Worm (Caenorhabditis elegans): Measurements from ENCODE around the gene tftc-3.

tftc-3 gene

ce11 chrV:10173653-10174052 is 36.5 kb downstream of the tftc-3 start, which contains the start of gene egl-3:
Gene egl-3, minus strand, starts transcription at chrV:10173753.
- TF ChIP-seq hmg-4 (GFP tag; optimal IDR thresholded peaks at IDR 0.05) (no peak), tbx-11 (GFP tag; IDR thresholded peaks at IDR 0.05) (no peak), sea-1 (GFP tag; conservative IDR thresholded peaks at IDR 0.05) (no peak), ceh-13 (GFP tag; optimal IDR thresholded peaks at IDR 0.05) (no peak), tbx-37 (GFP tag; conservative IDR thresholded peaks at IDR 0.05) (no peak), aly-1 (tag; optimal IDR thresholded peaks at IDR 0.05) (no peak), hnd-1 (tag; optimal IDR thresholded peaks at IDR 0.05) (no peak), tra-4 (tag; optimal IDR thresholded peaks at IDR 0.05) (no peak), ama-1 (optimal IDR thresholded peaks at IDR 0.05) (no peak), F13C5.2 (tag; optimal IDR thresholded peaks at IDR 0.05) (no peak), B0310.2 (tag; optimal IDR thresholded peaks at IDR 0.05) (no peak), flt-1 (GFP tag; IDR thresholded peaks at IDR 0.05) (no peak), ets-7 (tag; optimal IDR thresholded peaks at IDR 0.05) (no peak), scrt-1 (GFP tag; IDR thresholded peaks at IDR 0.05) (no peak)

- TF ChIP-seq aly-1 (tag; optimal IDR thresholded peaks at IDR 0.05) = no peak
- TF ChIP-seq ceh-36 (tag; optimal IDR thresholded peaks at IDR 0.05) = no peak
- no peak for TF ChIP-seq hmbx-1 (tag; optimal IDR thresholded peaks at IDR 0.05)
- TF ChIP-seq hnd-1 (tag; optimal IDR thresholded peaks at IDR 0.05) = no peak
- TF ChIP-seq tbx-37 (GFP tag; conservative IDR thresholded peaks at IDR 0.05) = no peak
- no peak for TF ChIP-seq ets-7 (tag; optimal IDR thresholded peaks at IDR 0.05)
- TF ChIP-seq tra-4 (tag; optimal IDR thresholded peaks at IDR 0.05) = no peak
Measured at ce11 chrV:10168870-10169269, 41.3 kb downstream of the tftc-3 start.

- TF ChIP-seq B0310.2 (tag; optimal IDR thresholded peaks at IDR 0.05) (no peak), aly-1 (tag; optimal IDR thresholded peaks at IDR 0.05) (no peak), flt-1 (GFP tag; IDR thresholded peaks at IDR 0.05) (no peak), ama-1 (optimal IDR thresholded peaks at IDR 0.05) (no peak), hmg-4 (GFP tag; optimal IDR thresholded peaks at IDR 0.05) (no peak), ets-7 (tag; optimal IDR thresholded peaks at IDR 0.05) (no peak), F13C5.2 (tag; optimal IDR thresholded peaks at IDR 0.05) (no peak), sea-1 (GFP tag; conservative IDR thresholded peaks at IDR 0.05) (no peak), hmbx-1 (tag; optimal IDR thresholded peaks at IDR 0.05) (no peak), scrt-1 (GFP tag; IDR thresholded peaks at IDR 0.05) (no peak), hnd-1 (tag; optimal IDR thresholded peaks at IDR 0.05) (no peak)
Measured at ce11 chrV:10166368-10166767, 43.8 kb downstream of the tftc-3 start, which contains the start of gene C51E3.6. Gene C51E3.6, minus strand, starts transcription at chrV:10166468.

- TF ChIP-seq flt-1 (GFP tag; IDR thresholded peaks at IDR 0.05) (no peak), ceh-13 (GFP tag; optimal IDR thresholded peaks at IDR 0.05) (no peak), tra-4 (tag; optimal IDR thresholded peaks at IDR 0.05) (no peak), tbx-37 (GFP tag; conservative IDR thresholded peaks at IDR 0.05) (no peak), tbx-11 (GFP tag; IDR thresholded peaks at IDR 0.05) (no peak), hmg-4 (GFP tag; optimal IDR thresholded peaks at IDR 0.05) (no peak), hnd-1 (tag; optimal IDR thresholded peaks at IDR 0.05) (no peak), pes-1 (GFP tag; IDR thresholded peaks at IDR 0.05) (no peak), sea-1 (GFP tag; conservative IDR thresholded peaks at IDR 0.05) (no peak), aly-1 (tag; optimal IDR thresholded peaks at IDR 0.05) (no peak), F13C5.2 (tag; optimal IDR thresholded peaks at IDR 0.05) (no peak), ama-1 (optimal IDR thresholded peaks at IDR 0.05) (no peak), hmbx-1 (tag; optimal IDR thresholded peaks at IDR 0.05) (no peak), ets-7 (tag; optimal IDR thresholded peaks at IDR 0.05) (no peak), ceh-36 (tag; optimal IDR thresholded peaks at IDR 0.05) (no peak), scrt-1 (GFP tag; IDR thresholded peaks at IDR 0.05) (no peak), B0310.2 (tag; optimal IDR thresholded peaks at IDR 0.05) (no peak)
Measured at ce11 chrV:10160954-10161353, 49.2 kb downstream of the tftc-3 start, which contains the start of gene C51E3.10. Gene C51E3.10, minus strand, starts transcription at chrV:10161134.

ce11 chrV:10159972-10160371 is 50.2 kb downstream of the tftc-3 start:
- TF ChIP-seq ceh-36 (tag; optimal IDR thresholded peaks at IDR 0.05) (no peak), tbx-11 (GFP tag; IDR thresholded peaks at IDR 0.05) (no peak), tra-4 (tag; optimal IDR thresholded peaks at IDR 0.05) (no peak), hnd-1 (tag; optimal IDR thresholded peaks at IDR 0.05) (no peak), hmg-4 (GFP tag; optimal IDR thresholded peaks at IDR 0.05) (no peak), F13C5.2 (tag; optimal IDR thresholded peaks at IDR 0.05) (no peak), flt-1 (GFP tag; IDR thresholded peaks at IDR 0.05) (no peak), tbx-37 (GFP tag; conservative IDR thresholded peaks at IDR 0.05) (no peak), ets-7 (tag; optimal IDR thresholded peaks at IDR 0.05) (no peak), sea-1 (GFP tag; conservative IDR thresholded peaks at IDR 0.05) (no peak), pes-1 (GFP tag; IDR thresholded peaks at IDR 0.05) (no peak), B0310.2 (tag; optimal IDR thresholded peaks at IDR 0.05) (no peak), ceh-13 (GFP tag; optimal IDR thresholded peaks at IDR 0.05) (no peak), scrt-1 (GFP tag; IDR thresholded peaks at IDR 0.05) (no peak), ama-1 (optimal IDR thresholded peaks at IDR 0.05) (no peak), hmbx-1 (tag; optimal IDR thresholded peaks at IDR 0.05) (no peak), aly-1 (tag; optimal IDR thresholded peaks at IDR 0.05) (no peak)

ce11 chrV:10158528-10158927 is 51.6 kb downstream of the tftc-3 start, which contains the start of gene srsx-30:
Gene srsx-30, plus strand, starts transcription at chrV:10158828.
- no peak for TF ChIP-seq aly-1 (tag; optimal IDR thresholded peaks at IDR 0.05)
- TF ChIP-seq F13C5.2 (tag; optimal IDR thresholded peaks at IDR 0.05) = no peak
- no peak for TF ChIP-seq tra-4 (tag; optimal IDR thresholded peaks at IDR 0.05)
- no peak for TF ChIP-seq hnd-1 (tag; optimal IDR thresholded peaks at IDR 0.05)
- TF ChIP-seq pes-1 (GFP tag; IDR thresholded peaks at IDR 0.05) = no peak
- TF ChIP-seq ets-7 (tag; optimal IDR thresholded peaks at IDR 0.05) = no peak
- no peak for TF ChIP-seq hmg-4 (GFP tag; optimal IDR thresholded peaks at IDR 0.05)
- TF ChIP-seq ama-1 (optimal IDR thresholded peaks at IDR 0.05) = no peak
- no peak for TF ChIP-seq sea-1 (GFP tag; conservative IDR thresholded peaks at IDR 0.05)
- TF ChIP-seq ceh-13 (GFP tag; optimal IDR thresholded peaks at IDR 0.05) = no peak
- TF ChIP-seq tbx-11 (GFP tag; IDR thresholded peaks at IDR 0.05) = no peak
- TF ChIP-seq flt-1 (GFP tag; IDR thresholded peaks at IDR 0.05) = no peak
- no peak for TF ChIP-seq B0310.2 (tag; optimal IDR thresholded peaks at IDR 0.05)
- TF ChIP-seq ceh-36 (tag; optimal IDR thresholded peaks at IDR 0.05) = no peak
- no peak for TF ChIP-seq hmbx-1 (tag; optimal IDR thresholded peaks at IDR 0.05)

Data from whole organism, early embryonic.